Fruit fly (Drosophila melanogaster): ENCODE results near the gene beta-PheRS.

beta-PheRS gene

DNA sequence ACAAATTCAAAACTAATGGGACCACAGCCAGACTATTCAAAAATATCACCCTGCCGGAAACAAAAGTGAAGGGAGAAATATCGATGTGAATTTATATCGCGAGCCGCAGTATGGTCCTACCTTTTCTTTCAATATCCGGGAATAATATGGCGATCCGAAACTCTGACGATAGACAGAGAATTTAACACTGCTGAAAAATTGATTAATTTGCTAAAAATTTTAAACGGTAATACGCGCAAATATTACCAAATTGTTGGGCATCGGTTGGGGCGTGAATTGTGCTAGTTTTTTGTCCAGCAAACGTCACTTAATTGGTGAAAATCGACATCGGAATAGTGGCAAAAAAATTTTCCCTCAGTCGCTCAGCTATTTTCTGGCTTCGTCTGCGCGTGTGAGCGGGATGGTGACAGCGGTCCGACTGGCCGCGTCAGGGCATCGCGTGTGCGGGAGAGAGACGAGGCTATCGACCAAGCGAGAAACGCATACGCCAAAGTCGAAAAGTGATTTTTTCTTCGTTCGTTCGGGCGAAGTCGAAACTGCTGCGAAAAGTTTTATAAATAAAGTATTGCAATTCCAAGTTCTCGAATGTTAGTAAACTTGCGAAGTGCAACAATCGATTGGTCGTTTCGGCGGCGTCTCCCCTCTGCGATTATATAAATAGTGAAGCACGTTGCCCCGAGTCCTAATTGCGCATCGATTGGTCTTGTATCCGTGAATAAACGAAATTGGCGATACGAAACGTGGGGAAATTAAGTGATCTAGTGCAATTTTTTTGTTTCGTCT lies 21.9 kb downstream of the beta-PheRS start, which contains the start of gene mask (continued):
- TF ChIP-seq GATAe (GFP tag; conservative IDR thresholded peaks at IDR 0.05) (no peak; the same call in 1 of the 2 replicates), z (GFP tag; IDR thresholded peaks at IDR 0.05) (no peak), CG1529 (GFP tag; optimal IDR thresholded peaks at IDR 0.05) (peak; percentile 26), rib (GFP tag; IDR thresholded peaks at IDR 0.05) (no peak; the same call in 1 of the 2 replicates), Mrtf (GFP tag; IDR thresholded peaks at IDR 0.05) (peak; percentile 52; the same call in 2 of the 3 replicates), CG6689 (GFP tag; IDR thresholded peaks at IDR 0.05) (0 out of 2 replicates have a peak, but pooled peaks have one; percentile 24), Taf1 (GFP tag; IDR thresholded peaks at IDR 0.05) (peak; percentile 46; the same call in 1 of the 2 replicates), CG8089 (GFP tag; optimal IDR thresholded peaks at IDR 0.05) (peak; percentile 86), CG3407 (GFP tag; optimal IDR thresholded peaks at IDR 0.05) (peak; percentile 49), cad (GFP tag; optimal IDR thresholded peaks at IDR 0.05) (no peak), sr (GFP tag; IDR thresholded peaks at IDR 0.05) (peak; percentile 83), nerfin-2 (GFP tag; IDR thresholded peaks at IDR 0.05; ENCODE audit: partially characterized antibody) (no peak), CG10543 (GFP tag; optimal IDR thresholded peaks at IDR 0.05) (peak; percentile 92), CG17829 (tag; optimal IDR thresholded peaks at IDR 0.05) (peak; percentile 17), CG13296 (GFP tag; optimal IDR thresholded peaks at IDR 0.05) (peak; percentile 81), dysf (GFP tag; IDR thresholded peaks at IDR 0.05) (peak; percentile 65; the same call in 2 of the 3 replicates), lov (optimal IDR thresholded peaks at IDR 0.05) (no peak), lov (GFP tag; IDR thresholded peaks at IDR 0.05) (peak; percentile 91), CG18011 (GFP tag; optimal IDR thresholded peaks at IDR 0.05) (peak; percentile 64), cwo (GFP tag; optimal IDR thresholded peaks at IDR 0.05) (no peak), slou (GFP tag; optimal IDR thresholded peaks at IDR 0.05) (peak; percentile 76), ssp (GFP tag; IDR thresholded peaks at IDR 0.05) (peak; percentile 39), pfk (GFP tag; optimal IDR thresholded peaks at IDR 0.05) (peak; percentile 70), CG6254 (GFP tag; optimal IDR thresholded peaks at IDR 0.05) (peak; percentile 44), her (GFP tag; optimal IDR thresholded peaks at IDR 0.05) (peak; percentile 70), CG17568 (GFP tag; optimal IDR thresholded peaks at IDR 0.05) (peak; percentile 58), CG6654 (GFP tag; optimal IDR thresholded peaks at IDR 0.05) (peak; percentile 51), sd (tag; optimal IDR thresholded peaks at IDR 0.05) (no peak), CG15269 (tag; optimal IDR thresholded peaks at IDR 0.05) (peak; percentile 56), CG17359 (tag; optimal IDR thresholded peaks at IDR 0.05) (peak; percentile 63), CG10654 (GFP tag; optimal IDR thresholded peaks at IDR 0.05) (peak; percentile 75), CkIIα-i1 (GFP tag; IDR thresholded peaks at IDR 0.05) (no peak), dimm (GFP tag; IDR thresholded peaks at IDR 0.05) (0 out of 2 replicates have a peak, but pooled peaks have one; percentile 42), CG3995 (GFP tag; optimal IDR thresholded peaks at IDR 0.05) (peak; percentile 71), Drgx (GFP tag; IDR thresholded peaks at IDR 0.05) (no peak), CG34376 (GFP tag; optimal IDR thresholded peaks at IDR 0.05) (peak; percentile 87), CG17802 (tag; optimal IDR thresholded peaks at IDR 0.05) (peak; percentile 53), stwl (tag; optimal IDR thresholded peaks at IDR 0.05) (peak; percentile 59), ac (GFP tag; optimal IDR thresholded peaks at IDR 0.05) (peak; percentile 55), br (optimal IDR thresholded peaks at IDR 0.05) (no peak), HHEX (GFP tag; optimal IDR thresholded peaks at IDR 0.05) (peak; percentile 83), Opbp (GFP tag; IDR thresholded peaks at IDR 0.05; ENCODE audit: partially characterized antibody) (peak; percentile 60; the same call in 2 of the 3 replicates), CG12071 (GFP tag; optimal IDR thresholded peaks at IDR 0.05) (peak; percentile 82), dan (GFP tag; IDR thresholded peaks at IDR 0.05) (no peak), p53 (GFP tag; optimal IDR thresholded peaks at IDR 0.05) (peak; percentile 74), CG1602 (GFP tag; optimal IDR thresholded peaks at IDR 0.05) (peak; percentile 42), CG1792 (GFP tag; optimal IDR thresholded peaks at IDR 0.05) (peak; percentile 0), HLH3B (GFP tag; IDR thresholded peaks at IDR 0.05) (peak; percentile 61), CHES-1-like (GFP tag; optimal IDR thresholded peaks at IDR 0.05) (peak; percentile 73)

All from whole organism, embryonic.